Fruit fly (Drosophila melanogaster) whole organism, pupa: ENCODE measurements around the gene Surf6.
A peak's percentile ranks its signal among the peaks of the same experiment; 100 is the strongest.

Experiments
- CG10348 ChIP-seq: fragments of 200-800 bp; sonication (Bioruptor generic); IDR thresholded peaks from 2 replicates; pipeline ENCODE4 v1.3.6; 2022; ENCODE audit warnings: missing biosample characterization, missing genetic modification characterization
- CG12605 ChIP-seq: fragments of 200-800 bp; sonication (Bioruptor generic); IDR thresholded peaks from 2 replicates; pipeline ENCODE4 v1.3.6; 2022; ENCODE audit warnings: missing biosample characterization, missing genetic modification characterization
- CG13204 ChIP-seq: fragments of 200-800 bp; sonication (Bioruptor generic); optimal IDR thresholded peaks from 2 replicates; lab custom pipeline; 2018; ENCODE audit warnings: missing biosample characterization, mild to moderate bottlenecking, missing genetic modification characterization, moderate library complexity
- CG14655 ChIP-seq: fragments of 200-800 bp; sonication (Bioruptor generic); optimal IDR thresholded peaks from 3 replicates; lab custom pipeline; 2017; ENCODE audit warnings: mild to moderate bottlenecking, missing biosample characterization, missing genetic modification reagents, missing genetic modification characterization
- CG15710 ChIP-seq: fragments of 200-800 bp; sonication (Bioruptor generic); optimal IDR thresholded peaks from 2 replicates; lab custom pipeline; 2018; ENCODE audit warnings: missing biosample characterization, mild to moderate bottlenecking, missing genetic modification characterization, moderate library complexity
- CG17806 ChIP-seq: fragments of 200-800 bp; sonication (Bioruptor generic); optimal IDR thresholded peaks from 2 replicates; lab custom pipeline; 2018; ENCODE audit warnings: missing biosample characterization, mild to moderate bottlenecking, missing genetic modification characterization, moderate library complexity
- CG32121 ChIP-seq: fragments of 200-800 bp; sonication (Bioruptor generic); IDR thresholded peaks from 2 replicates; pipeline ENCODE4 v1.3.6; 2022; ENCODE audit warnings: missing biosample characterization, missing genetic modification characterization
- CG34367 ChIP-seq: fragments of 200-800 bp; sonication (Bioruptor generic); optimal IDR thresholded peaks from 2 replicates; lab custom pipeline; 2018; ENCODE audit warnings: missing biosample characterization, mild to moderate bottlenecking, missing genetic modification characterization
- CG4496 ChIP-seq: fragments of 200-800 bp; sonication (Bioruptor generic); IDR thresholded peaks from 3 replicates; pipeline ENCODE4 v1.3.6; 2022; ENCODE audit warnings: missing biosample characterization, missing genetic modification characterization
- CG8159 ChIP-seq: fragments of 200-800 bp; sonication (Bioruptor generic); optimal IDR thresholded peaks from 3 replicates; lab custom pipeline; 2018; ENCODE audit warnings: missing biosample characterization, mild to moderate bottlenecking, missing genetic modification characterization, moderate library complexity
- CG8301 ChIP-seq: fragments of 200-800 bp; sonication (Bioruptor generic); optimal IDR thresholded peaks from 2 replicates; lab custom pipeline; 2018; ENCODE audit warnings: missing biosample characterization, mild to moderate bottlenecking, missing genetic modification characterization
- CG9948 ChIP-seq: fragments of 200-800 bp; sonication (Bioruptor generic); optimal IDR thresholded peaks from 2 replicates; lab custom pipeline; 2018; ENCODE audit warnings: missing biosample characterization, mild to moderate bottlenecking, missing genetic modification characterization, moderate library complexity
- D1 ChIP-seq: fragments of 200-800 bp; sonication (Bioruptor generic); optimal IDR thresholded peaks from 2 replicates; lab custom pipeline; 2018; ENCODE audit warnings: missing biosample characterization, mild to moderate bottlenecking, missing genetic modification characterization, moderate library complexity
- EcR ChIP-seq: fragments of 200-800 bp; sonication (Bioruptor generic); optimal IDR thresholded peaks from 3 replicates; lab custom pipeline; 2019; ENCODE audit warnings: missing biosample characterization, missing genetic modification characterization, mild to moderate bottlenecking, moderate library complexity, missing genetic modification reagents
- Ets98B ChIP-seq: fragments of 200-800 bp; sonication (Bioruptor generic); IDR thresholded peaks from 2 replicates; pipeline ENCODE4 v1.3.6; 2022; ENCODE audit warnings: missing biosample characterization, missing genetic modification characterization
- Pif1A ChIP-seq: fragments of 200-800 bp; sonication (Bioruptor generic); optimal IDR thresholded peaks from 3 replicates; lab custom pipeline; 2016; ENCODE audit warnings: missing biosample characterization, missing genetic modification characterization
- Pif1B ChIP-seq: fragments of 200-800 bp; sonication (Bioruptor generic); optimal IDR thresholded peaks from 3 replicates; lab custom pipeline; 2016; ENCODE audit warnings: missing biosample characterization, missing genetic modification characterization
- Snoo ChIP-seq: fragments of 200-800 bp; sonication (Bioruptor generic); optimal IDR thresholded peaks from 3 replicates; lab custom pipeline; 2017; ENCODE audit warnings: missing biosample characterization, mild to moderate bottlenecking, missing genetic modification characterization, inconsistent platforms
- fd96Ca ChIP-seq: fragments of 200-800 bp; sonication (Bioruptor generic); IDR thresholded peaks from 3 replicates; pipeline ENCODE4 v1.3.6; 2022; ENCODE audit warnings: missing biosample characterization, missing genetic modification characterization
- gl ChIP-seq: fragments of 200-800 bp; sonication (Bioruptor generic); optimal IDR thresholded peaks from 2 replicates; lab custom pipeline; 2018; ENCODE audit warnings: missing biosample characterization, mild to moderate bottlenecking, missing genetic modification characterization
- rn ChIP-seq: fragments of 200-800 bp; sonication (Bioruptor generic); IDR thresholded peaks from 2 replicates; pipeline ENCODE4 v1.3.6; 2022; ENCODE audit warnings: missing biosample characterization, missing genetic modification characterization

Surf6 gene

dm6 chr3R:19904865-19905373, at the start of gene Surf6, which contains the start of gene RhoGAP92B:
Gene Surf6 (minus strand): TSS chr3R:19904868.
Gene RhoGAP92B (plus strand): TSS chr3R:19905164.
- TF ChIP-seq gl, result no peak
- no peak for TF ChIP-seq CG14655
- TF ChIP-seq Snoo (tag; lab: Kevin White, UChicago), result peak; percentile 40
- peak; percentile 43 for TF ChIP-seq CG15710 (tag; lab: Kevin White, UChicago)
- TF ChIP-seq CG4496, result peak; percentile 29; the same call in 1 of the 3 replicates
- TF ChIP-seq rn (GFP tag; lab: Robert Waterston, UW), result no peak
- no peak for TF ChIP-seq CG10348 (GFP tag; lab: Robert Waterston, UW)
- peak; percentile 68 for TF ChIP-seq EcR
- no peak for TF ChIP-seq CG13204
- no peak for TF ChIP-seq CG8301 (tag; lab: Kevin White, UChicago)
- no peak for TF ChIP-seq Ets98B (GFP tag; lab: Robert Waterston, UW)
- TF ChIP-seq D1, result no peak
- no peak for TF ChIP-seq Pif1A (GFP tag; lab: Kevin White, UChicago)
- TF ChIP-seq CG32121, result peak; percentile 68
- TF ChIP-seq CG34367 (tag; lab: Kevin White, UChicago), result peak; percentile 44
- TF ChIP-seq CG17806 (tag; lab: Kevin White, UChicago), result peak; percentile 12
- peak; percentile 56; the same call in 1 of the 2 replicates for TF ChIP-seq CG12605 (GFP tag; lab: Robert Waterston, UW)
- peak; percentile 40; the same call in 1 of the 3 replicates for TF ChIP-seq fd96Ca (GFP tag; lab: Robert Waterston, UW)
- TF ChIP-seq CG8159 (tag; lab: Kevin White, UChicago), result peak; percentile 14
- peak; percentile 30 for TF ChIP-seq Pif1B (GFP tag; lab: Kevin White, UChicago)
- TF ChIP-seq CG9948 (tag; lab: Kevin White, UChicago), result no peak
- TF ChIP-seq, all 21 proteins: peak for 11

- TF ChIP-seq CG4496, result no peak
- no peak for TF ChIP-seq rn (GFP tag; lab: Robert Waterston, UW)
- no peak for TF ChIP-seq Ets98B (GFP tag; lab: Robert Waterston, UW)
Observed at dm6 chr3R:19948143-19948542, 43.5 kb upstream of the Surf6 start, which contains the start of gene CG4783. Gene CG4783 (plus strand): TSS chr3R:19948443.

dm6 chr3R:19942312-19942711, 37.6 kb upstream of the Surf6 start, which contains the start of gene CG46042:
Gene CG46042 (minus strand): TSS chr3R:19942412.
- TF ChIP-seq CG12605 (GFP tag; lab: Robert Waterston, UW) (no peak), CG34367 (tag; lab: Kevin White, UChicago) (no peak), Pif1B (GFP tag; lab: Kevin White, UChicago) (no peak), CG17806 (tag; lab: Kevin White, UChicago) (no peak), CG32121 (no peak), CG9948 (tag; lab: Kevin White, UChicago) (no peak)

DNA sequence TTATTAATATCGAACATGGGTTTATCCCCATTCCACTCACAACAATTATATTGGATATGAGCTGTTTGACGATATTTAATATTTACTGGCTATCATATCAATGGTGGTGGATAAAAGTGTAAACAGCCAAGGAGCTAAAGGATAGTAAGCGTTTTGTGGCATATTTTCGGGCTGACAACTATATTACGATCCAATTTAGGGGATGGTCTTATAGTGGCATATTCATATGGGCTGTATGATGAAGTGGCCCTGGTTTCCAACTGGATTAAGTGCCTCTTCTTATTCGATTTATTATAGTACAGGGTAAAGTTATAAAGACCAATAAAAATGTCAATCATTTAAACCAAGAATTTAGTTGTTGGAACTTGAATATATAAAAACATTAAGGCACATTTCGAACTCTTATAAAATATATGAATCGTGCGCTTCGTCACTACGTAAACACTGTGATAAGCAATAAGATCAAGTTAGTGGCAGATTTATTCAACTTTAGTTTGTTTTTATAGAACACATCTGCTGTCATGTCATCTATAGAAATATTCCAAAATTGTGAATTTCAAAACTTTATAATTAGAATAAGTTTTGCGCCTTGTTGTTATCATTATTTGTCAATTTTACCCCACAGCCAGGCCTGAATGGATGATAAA, 34.4 kb upstream of the Surf6 start:
- TF ChIP-seq CG34367 (tag; lab: Kevin White, UChicago) (no peak), gl (no peak), CG13204 (no peak), CG4496 (no peak), CG9948 (tag; lab: Kevin White, UChicago) (no peak)

- TF ChIP-seq EcR, result no peak
- no peak for TF ChIP-seq Pif1A (GFP tag; lab: Kevin White, UChicago)
- TF ChIP-seq CG8301 (tag; lab: Kevin White, UChicago), result no peak
- TF ChIP-seq CG32121, result no peak
- TF ChIP-seq CG13204, result no peak
- no peak for TF ChIP-seq gl
- no peak for TF ChIP-seq CG17806 (tag; lab: Kevin White, UChicago)
- TF ChIP-seq fd96Ca (GFP tag; lab: Robert Waterston, UW), result no peak
Observed at dm6 chr3R:19935777-19936125, 31.1 kb upstream of the Surf6 start.

dm6 chr3R:19934840-19935776, 30.4 kb upstream of the Surf6 start, which contains the start of gene mira:
Gene mira (minus strand): TSS chr3R:19935120.
- TF ChIP-seq EcR (no peak), CG13204 (no peak), CG17806 (tag; lab: Kevin White, UChicago) (no peak), D1 (no peak), CG12605 (GFP tag; lab: Robert Waterston, UW) (no peak), CG10348 (GFP tag; lab: Robert Waterston, UW) (no peak)
